Fruit fly (Drosophila melanogaster) whole organism, wandering third instar larva: ENCODE data around the gene CG31960.

Source experiments
- OdsH ChIP-seq: fragments of 200-800 bp; sonication (Bioruptor generic); optimal IDR thresholded peaks from 2 replicates; lab custom pipeline; 2016; ENCODE audit warnings: missing biosample characterization, mild to moderate bottlenecking, missing genetic modification characterization
- Vsx2 ChIP-seq: fragments of 200-300, 225-300 bp; sonication (Bioruptor generic); optimal IDR thresholded peaks from 2 replicates; lab custom pipeline; 2018; ENCODE audit warnings: missing biosample characterization, missing genetic modification characterization; ENCODE audit not compliant: partially characterized antibody
- ey ChIP-seq: fragments of 200-800 bp; sonication (Bioruptor generic); optimal IDR thresholded peaks from 2 replicates; lab custom pipeline; 2016; ENCODE audit warnings: missing biosample characterization, missing genetic modification characterization

DNA sequence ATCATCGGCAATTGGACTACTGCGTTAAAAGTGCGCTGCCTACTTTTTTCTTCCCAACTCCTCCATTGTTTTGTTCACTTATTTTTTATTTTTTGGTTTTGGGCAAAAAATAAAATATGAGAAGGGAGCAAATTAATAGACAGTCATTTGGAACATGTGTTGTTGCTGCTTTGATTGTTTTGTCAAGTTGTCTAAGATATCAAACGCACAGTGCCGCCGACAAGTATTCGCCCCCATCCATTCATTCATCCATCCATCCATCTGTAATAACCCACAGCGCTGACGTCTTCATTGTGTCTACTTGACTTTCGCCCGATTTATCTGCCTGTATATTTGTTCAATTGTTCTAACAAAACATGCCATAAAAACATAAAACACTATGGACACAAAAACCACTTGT, 39.1 kb downstream of the CG31960 start:
- no peak for TF ChIP-seq ey (GFP tag; lab: Kevin White, UChicago)
- TF ChIP-seq OdsH (GFP tag; lab: Kevin White, UChicago): no peak
- TF ChIP-seq Vsx2: no peak
